Fruit fly (Drosophila melanogaster) whole organism, wandering third instar larva: Measurements from ENCODE around the gene CG7912.

Source experiments
- Abd-B ChIP-seq: fragments of >200 bp; optimal IDR thresholded peaks from 2 replicates; lab custom pipeline; 2017; ENCODE audit warnings: missing biosample characterization, missing genetic modification characterization
- Mio ChIP-seq: sonication (Bioruptor generic); optimal IDR thresholded peaks from 2 replicates; lab custom pipeline; 2016; ENCODE audit warnings: missing biosample characterization, missing genetic modification characterization
- dsf ChIP-seq: sonication (Bioruptor generic); optimal IDR thresholded peaks from 2 replicates; lab custom pipeline; 2016; ENCODE audit warnings: missing biosample characterization, missing genetic modification characterization, borderline replicate concordance
- fru ChIP-seq: fragments of 200-800 bp; sonication (Bioruptor generic); optimal IDR thresholded peaks from 3 replicates; lab custom pipeline; 2016; ENCODE audit warnings: missing biosample characterization, mild to moderate bottlenecking, missing genetic modification characterization
- jim ChIP-seq: fragments of 175-275, 200-325 bp; sonication (Bioruptor generic); optimal IDR thresholded peaks from 2 replicates; lab custom pipeline; 2016; ENCODE audit warnings: missing biosample characterization, mild to moderate bottlenecking, missing genetic modification characterization
- lola ChIP-seq: fragments of >200 bp; optimal IDR thresholded peaks from 2 replicates; lab custom pipeline; 2017; ENCODE audit warnings: missing biosample characterization, missing genetic modification characterization
- rgr ChIP-seq: fragments of 200-800 bp; sonication (Bioruptor generic); optimal IDR thresholded peaks from 3 replicates; lab custom pipeline; 2016; ENCODE audit warnings: missing biosample characterization, mild to moderate bottlenecking, missing genetic modification characterization
- sage ChIP-seq: fragments of 200-800 bp; sonication (Bioruptor generic); optimal IDR thresholded peaks from 2 replicates; lab custom pipeline; 2016; ENCODE audit warnings: missing biosample characterization, mild to moderate bottlenecking, missing genetic modification characterization
- woc ChIP-seq: sonication (Bioruptor generic); optimal IDR thresholded peaks from 2 replicates; lab custom pipeline; 2016; ENCODE audit warnings: missing biosample characterization, mild to moderate bottlenecking, missing genetic modification characterization

- TF ChIP-seq jim (no peak), fru (GFP tag; lab: Kevin White, UChicago) (no peak), Abd-B (GFP tag; lab: Kevin White, UChicago) (no peak), dsf (GFP tag; lab: Kevin White, UChicago) (no peak), rgr (no peak), lola (GFP tag; lab: Kevin White, UChicago) (no peak), sage (GFP tag; lab: Kevin White, UChicago) (no peak), Mio (GFP tag; lab: Kevin White, UChicago) (no peak), woc (GFP tag; lab: Kevin White, UChicago) (no peak)
These were observed 8.7 kb downstream of the CG7912 start, which contains the start of gene Tace for dm6 chr3R:30000286-30000685.
